Worm (Caenorhabditis elegans) whole organism, midembryonic: ENCODE results near the gene T23E7.6.
"Not testable (repeated sequence)": the region's sequence is repeated elsewhere in the genome, so short reads cannot be mapped to it uniquely, and the experiment has no call there.

Experiments
- T22C8.4 ChIP-seq: fragments of 200-800 bp; sonication (Bioruptor generic); IDR thresholded peaks from 2 replicates; pipeline ENCODE4 v1.3.6; 2022; ENCODE audit warnings: missing genetic modification characterization, missing compliant biosample characterization
- cog-1 ChIP-seq: sonication (generic microtip); optimal IDR thresholded peaks from 2 replicates; lab custom pipeline; 2016; ENCODE audit warnings: missing genetic modification characterization, missing compliant biosample characterization
- flt-1 ChIP-seq: fragments of 200-800 bp; sonication (Bioruptor generic); IDR thresholded peaks from 2 replicates; pipeline ENCODE4 v1.3.6; 2022; ENCODE audit warnings: missing genetic modification characterization, missing compliant biosample characterization
- klf-2 ChIP-seq: fragments of 200-800 bp; sonication (Bioruptor generic); conservative IDR thresholded peaks from 2 replicates; pipeline ENCODE4 v1.3.6; 2022; ENCODE audit warnings: missing genetic modification reagents, missing genetic modification characterization, missing compliant biosample characterization
- med-1 ChIP-seq: sonication (generic microtip); optimal IDR thresholded peaks from 2 replicates; lab custom pipeline; 2017; ENCODE audit warnings: missing genetic modification characterization, mild to moderate bottlenecking, missing compliant biosample characterization, antibody characterized with exemption, missing genetic modification reagents; ENCODE audit not compliant: insufficient read depth
- ref-1 ChIP-seq: fragments of 200-800 bp; sonication (Bioruptor generic); conservative IDR thresholded peaks from 2 replicates; pipeline ENCODE4 v1.3.6; 2022; ENCODE audit warnings: missing genetic modification reagents, missing genetic modification characterization, missing compliant biosample characterization
- tab-1 ChIP-seq: fragments of 200-800 bp; sonication (Bioruptor generic); IDR thresholded peaks from 2 replicates; pipeline ENCODE4 v1.3.6; 2022; ENCODE audit warnings: missing genetic modification characterization, missing compliant biosample characterization
- ztf-23 ChIP-seq: fragments of 200-800 bp; sonication (Bioruptor generic); IDR thresholded peaks from 2 replicates; pipeline ENCODE4 v1.3.6; 2022; ENCODE audit warnings: missing genetic modification reagents, missing genetic modification characterization, missing compliant biosample characterization
- ztf-29 ChIP-seq: fragments of 200-800 bp; sonication (Bioruptor generic); IDR thresholded peaks from 2 replicates; pipeline ENCODE4 v1.3.6; 2022; ENCODE audit warnings: missing genetic modification reagents, missing genetic modification characterization, missing compliant biosample characterization

T23E7.6 gene

ce11 chrX:17675727-17676126 lies 8.9 kb downstream of the T23E7.6 start:
- TF ChIP-seq T22C8.4 (GFP tag; lab: Robert Waterston, UW), result no peak

- TF ChIP-seq tab-1 (GFP tag; lab: Robert Waterston, UW) (no peak), flt-1 (GFP tag; lab: Robert Waterston, UW) (no peak), ztf-23 (GFP tag; lab: Robert Waterston, UW) (no peak), ztf-29 (GFP tag; lab: Robert Waterston, UW) (no peak)
Observed at ce11 chrX:17674313-17674712, 10.3 kb downstream of the T23E7.6 start.

ce11 chrX:17672256-17672655 lies 12.4 kb downstream of the T23E7.6 start:
- no peak for TF ChIP-seq flt-1 (GFP tag; lab: Robert Waterston, UW)
- no peak for TF ChIP-seq ref-1
- no peak for TF ChIP-seq tab-1 (GFP tag; lab: Robert Waterston, UW)

- TF ChIP-seq med-1 (GFP tag; lab: Kevin White, UChicago) (no peak), tab-1 (GFP tag; lab: Robert Waterston, UW) (no peak), klf-2 (GFP tag; lab: Robert Waterston, UW) (no peak), ztf-23 (GFP tag; lab: Robert Waterston, UW) (no peak), flt-1 (GFP tag; lab: Robert Waterston, UW) (no peak), ztf-29 (GFP tag; lab: Robert Waterston, UW) (no peak), T22C8.4 (GFP tag; lab: Robert Waterston, UW) (no peak), ref-1 (no peak), cog-1 (tag; lab: Kevin White, UChicago) (no peak)
Observed at ce11 chrX:17670379-17671077, 14.1 kb downstream of the T23E7.6 start, which contains the start of gene T23E7.2. Gene T23E7.2, plus strand, starts transcription at chrX:17671027.

- TF ChIP-seq ztf-23 (GFP tag; lab: Robert Waterston, UW) (no peak), ztf-29 (GFP tag; lab: Robert Waterston, UW) (no peak), tab-1 (GFP tag; lab: Robert Waterston, UW) (no peak), flt-1 (GFP tag; lab: Robert Waterston, UW) (no peak), ref-1 (no peak), klf-2 (GFP tag; lab: Robert Waterston, UW) (no peak), med-1 (GFP tag; lab: Kevin White, UChicago) (no peak), T22C8.4 (GFP tag; lab: Robert Waterston, UW) (no peak), cog-1 (tag; lab: Kevin White, UChicago) (no peak)
Observed at ce11 chrX:17667288-17667687, 17.3 kb downstream of the T23E7.6 start.

- TF ChIP-seq ztf-29 (GFP tag; lab: Robert Waterston, UW), result no peak
- no peak for TF ChIP-seq tab-1 (GFP tag; lab: Robert Waterston, UW)
Observed at ce11 chrX:17662146-17662545, 22.5 kb downstream of the T23E7.6 start, which contains the start of gene nlp-6. Gene nlp-6, plus strand, starts transcription at chrX:17662446.

- not testable (repeated sequence) for TF ChIP-seq klf-2 (GFP tag; lab: Robert Waterston, UW); med-1 (GFP tag; lab: Kevin White, UChicago); ref-1
Observed at ce11 chrX:17649380-17649779, 35.2 kb downstream of the T23E7.6 start, which contains the start of gene tmem-218. Gene tmem-218, plus strand, starts transcription at chrX:17649680.

ce11 chrX:17643812-17644211 lies 40.8 kb downstream of the T23E7.6 start:
- TF ChIP-seq T22C8.4 (GFP tag; lab: Robert Waterston, UW) (no peak), klf-2 (GFP tag; lab: Robert Waterston, UW) (no peak), med-1 (GFP tag; lab: Kevin White, UChicago) (no peak), ztf-23 (GFP tag; lab: Robert Waterston, UW) (no peak), tab-1 (GFP tag; lab: Robert Waterston, UW) (no peak), cog-1 (tag; lab: Kevin White, UChicago) (no peak), ref-1 (no peak), ztf-29 (GFP tag; lab: Robert Waterston, UW) (no peak), flt-1 (GFP tag; lab: Robert Waterston, UW) (no peak)

- no peak for TF ChIP-seq ztf-29 (GFP tag; lab: Robert Waterston, UW)
- TF ChIP-seq T22C8.4 (GFP tag; lab: Robert Waterston, UW), result no peak
- no peak for TF ChIP-seq med-1 (GFP tag; lab: Kevin White, UChicago)
- no peak for TF ChIP-seq ref-1
- no peak for TF ChIP-seq klf-2 (GFP tag; lab: Robert Waterston, UW)
- no peak for TF ChIP-seq tab-1 (GFP tag; lab: Robert Waterston, UW)
- no peak for TF ChIP-seq cog-1 (tag; lab: Kevin White, UChicago)
- TF ChIP-seq flt-1 (GFP tag; lab: Robert Waterston, UW), result no peak
- no peak for TF ChIP-seq ztf-23 (GFP tag; lab: Robert Waterston, UW)
Observed at ce11 chrX:17642832-17643231, 41.8 kb downstream of the T23E7.6 start.

- no peak for TF ChIP-seq ref-1
Observed at ce11 chrX:17640790-17641189, 43.8 kb downstream of the T23E7.6 start, which contains the start of gene H18N23.2. Gene H18N23.2, minus strand, starts transcription at chrX:17640871.

ce11 chrX:17638970-17639369 lies 45.6 kb downstream of the T23E7.6 start:
- TF ChIP-seq ztf-29 (GFP tag; lab: Robert Waterston, UW), result no peak
- no peak for TF ChIP-seq cog-1 (tag; lab: Kevin White, UChicago)
- TF ChIP-seq klf-2 (GFP tag; lab: Robert Waterston, UW), result no peak
